Fruit fly (Drosophila melanogaster) whole organism, larva: Measurements from ENCODE around the gene Atu.

Experiments used
- noc ChIP-seq: fragments of 200-800 bp; sonication (Bioruptor generic); optimal IDR thresholded peaks from 3 replicates; lab custom pipeline; 2019; ENCODE audit warnings: missing biosample characterization, mild to moderate bottlenecking, missing genetic modification characterization, moderate library complexity

Gene Atu

DNA sequence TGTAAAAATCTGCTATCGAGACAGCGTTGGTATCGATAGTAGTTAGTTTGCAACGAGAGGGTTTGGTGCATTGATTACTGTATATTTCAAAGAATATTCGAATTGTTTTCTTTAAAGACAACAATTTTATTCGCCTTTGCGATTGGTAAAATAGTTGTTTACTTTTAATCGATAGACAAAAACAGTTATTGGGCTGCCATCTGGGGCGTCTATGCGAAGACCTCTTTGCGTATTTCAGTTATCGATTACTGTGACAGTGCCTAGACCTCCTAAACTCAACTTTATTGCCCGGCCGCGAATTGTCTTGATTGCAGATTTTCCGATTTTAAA is at the start of gene Atu:
Gene Atu (plus strand): TSS at position 245 of the 330 bp plus-strand sequence.
- TF ChIP-seq noc: no peak

DNA sequence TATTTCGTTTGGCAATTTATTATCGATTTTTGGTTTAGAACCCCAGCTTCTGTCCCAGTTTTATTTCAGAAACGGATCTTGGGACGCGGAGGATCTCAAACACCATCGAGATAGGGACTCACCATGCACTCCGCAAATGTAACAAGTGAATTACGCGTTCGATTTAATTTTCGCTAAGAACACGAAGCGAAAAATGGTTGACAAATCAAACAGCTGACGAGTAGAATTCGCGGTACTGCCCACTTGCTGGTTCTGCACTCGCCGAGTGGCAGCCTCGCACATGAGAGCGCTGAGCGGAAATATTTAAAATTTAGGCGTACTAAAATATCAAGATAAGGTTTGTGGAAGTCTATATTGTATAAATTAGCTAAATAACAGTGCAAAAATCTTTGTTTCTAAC is 49.7 kb upstream of the Atu start, which contains the start of gene Pi4KIIalpha:
Gene Pi4KIIalpha (minus strand): TSS at position 233 of the 400 bp plus-strand sequence.
- TF ChIP-seq noc: no peak

- no peak for TF ChIP-seq noc
These were observed 48.4 kb upstream of the Atu start, which contains the start of the genes CG14671 and CG12746 for dm6 chr3R:5564775-5565190. CG14671 (minus strand) TSS chr3R:5564815. CG12746 (plus strand) TSS chr3R:5564865.

dm6 chr3R:5565623-5566022 is 47.5 kb upstream of the Atu start:
- peak; percentile 88 for TF ChIP-seq noc

DNA sequence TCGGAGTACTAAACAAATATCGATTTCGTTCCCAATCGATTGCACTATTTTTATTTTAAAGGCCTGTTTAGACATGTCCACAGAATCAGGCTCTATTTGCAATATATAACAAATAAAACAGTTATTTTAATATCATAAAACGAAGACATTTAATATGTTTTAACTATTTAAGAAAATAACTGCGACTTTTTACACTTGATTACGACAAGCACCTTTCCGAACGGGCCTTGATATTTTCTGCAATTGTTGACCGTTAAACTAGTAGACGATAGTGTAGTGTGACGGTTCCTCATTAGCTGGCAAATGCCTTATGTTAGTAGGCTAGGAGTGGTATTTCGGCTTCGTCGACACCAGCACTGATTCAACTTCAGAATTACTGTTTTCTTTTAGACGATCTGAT is 44.6 kb upstream of the Atu start, which contains the start of the genes CG2931 and Rheb:
Gene CG2931 (minus strand): TSS at position 26 of the 400 bp plus-strand sequence.
Gene Rheb (plus strand): TSS at position 332 of the 400 bp plus-strand sequence.
- peak; percentile 23 for TF ChIP-seq noc

dm6 chr3R:5570635-5571436 is 42.3 kb upstream of the Atu start, which contains the start of gene CRMP:
CRMP (plus strand) TSS chr3R:5571108.
- TF ChIP-seq noc: no peak

dm6 chr3R:5571437-5571750 is 41.8 kb upstream of the Atu start:
- TF ChIP-seq noc: no peak

DNA sequence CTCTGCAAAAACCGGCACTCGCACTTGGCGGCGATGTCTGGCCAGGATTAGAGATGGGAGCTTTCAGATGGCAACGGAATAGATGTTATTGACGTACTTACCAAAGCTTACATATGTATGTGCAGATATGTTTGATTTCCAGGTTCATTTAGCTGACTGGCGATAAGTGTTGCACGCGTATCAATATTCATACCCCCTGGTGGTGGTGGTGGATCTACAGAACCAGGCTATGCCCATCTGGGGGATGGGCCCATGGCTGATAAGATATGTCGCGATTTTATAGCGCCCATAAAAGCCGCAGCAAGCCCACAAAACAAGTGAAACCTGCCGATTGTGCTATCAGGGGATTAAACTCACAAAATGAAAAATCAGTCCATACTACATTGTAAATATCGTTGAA is 41.4 kb upstream of the Atu start:
- TF ChIP-seq noc: no peak

DNA sequence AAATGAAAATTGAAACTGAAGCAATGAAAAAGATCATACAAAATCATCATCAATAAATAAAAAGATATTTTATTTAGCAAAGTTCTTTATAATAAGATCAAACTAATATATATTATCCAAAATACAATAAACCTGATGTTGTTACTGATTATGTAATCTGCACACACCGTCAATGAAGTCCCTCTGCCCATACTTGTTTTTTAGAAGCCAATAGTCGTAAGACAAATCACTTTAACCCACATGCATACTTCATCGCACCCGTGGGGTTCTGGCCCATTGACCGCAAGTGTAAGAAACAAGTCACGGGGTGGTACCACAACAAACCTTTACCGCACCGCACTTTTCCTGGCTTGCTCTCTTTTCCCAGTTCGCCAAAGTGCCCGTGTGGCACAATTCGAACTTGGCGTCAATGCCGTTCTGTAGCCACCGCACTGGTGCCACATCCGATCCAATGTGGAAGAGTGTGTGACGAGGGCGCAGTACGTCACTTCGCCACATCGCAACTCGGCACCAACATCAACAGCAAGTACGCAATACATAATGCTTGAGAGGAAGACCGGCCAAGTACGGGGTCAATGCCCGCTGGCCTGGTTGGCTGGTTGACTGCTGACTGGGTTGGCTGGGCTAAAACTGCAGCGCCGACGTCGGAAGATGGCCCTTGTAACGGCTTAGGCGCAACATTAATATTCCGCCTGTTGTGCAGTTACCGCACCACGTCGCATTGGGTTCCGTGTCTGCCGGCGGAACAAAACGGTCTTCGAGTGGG is 40.1 kb upstream of the Atu start:
- TF ChIP-seq noc: no peak

DNA sequence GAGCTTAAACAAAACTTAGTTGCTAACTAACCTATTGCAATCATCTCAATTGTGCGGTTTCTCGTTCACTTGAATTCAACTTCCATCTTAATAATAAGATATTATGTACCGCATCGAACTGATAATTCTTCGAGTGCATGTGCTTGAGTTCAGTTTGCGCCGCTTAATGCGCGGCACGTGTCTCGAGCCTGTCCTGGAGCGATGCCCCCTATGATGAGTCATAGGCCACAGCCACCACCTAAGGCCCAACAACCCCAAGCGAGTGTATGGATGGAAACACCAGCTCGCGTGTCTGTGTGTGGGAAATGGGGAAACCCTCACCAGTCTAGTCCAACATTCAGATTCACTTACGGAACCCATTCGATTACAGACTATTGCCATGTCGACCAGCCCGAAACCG is 39.3 kb upstream of the Atu start:
- TF ChIP-seq noc: no peak

dm6 chr3R:5587863-5588519 is 25.2 kb upstream of the Atu start, which contains the start of gene CG2926:
CG2926 (minus strand) TSS chr3R:5588380.
- TF ChIP-seq noc: no peak

DNA sequence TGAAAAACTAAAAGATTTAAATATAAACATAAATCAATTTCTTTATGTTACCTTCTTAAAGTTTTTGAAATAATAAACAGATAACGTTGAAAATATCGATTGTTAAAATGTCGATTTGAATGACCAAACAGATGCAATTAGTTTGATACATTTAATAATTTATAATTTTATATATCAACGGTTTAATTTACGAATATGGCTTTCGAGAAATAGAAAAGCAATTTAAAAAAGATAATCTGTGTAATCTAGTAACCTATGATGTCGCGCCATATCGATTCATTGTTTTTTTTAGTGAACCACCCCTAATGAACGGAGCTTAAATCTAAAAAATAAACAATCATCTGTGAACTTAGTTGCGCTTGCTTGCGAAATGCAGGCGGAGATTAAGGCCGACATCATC is 24.6 kb upstream of the Atu start, which contains the start of gene PolZ2:
Gene PolZ2 (plus strand): TSS at position 301 of the 400 bp plus-strand sequence.
- TF ChIP-seq noc: no peak

DNA sequence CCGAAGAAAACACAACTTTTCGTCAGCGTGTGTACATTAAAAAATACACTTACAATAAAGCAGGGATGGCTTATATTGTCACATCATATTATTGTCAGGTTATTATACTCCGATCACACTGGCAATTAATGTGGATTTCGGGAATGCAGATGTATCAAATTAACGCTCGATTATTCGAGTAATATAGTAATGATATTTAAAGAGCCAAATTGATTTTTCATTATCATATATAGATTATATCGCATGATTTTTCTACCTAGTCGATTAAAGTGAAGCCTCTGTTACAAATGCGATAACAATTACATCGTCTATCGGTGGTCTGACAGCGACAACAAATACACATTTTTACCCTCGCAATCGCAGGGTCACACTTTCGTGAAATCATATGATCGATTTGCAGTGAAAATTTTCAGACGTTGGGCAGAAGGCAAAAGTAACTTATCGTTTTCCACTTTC is 21.7 kb upstream of the Atu start, which contains the start of the genes noi and Vha26:
Gene noi (minus strand): TSS at position 62 of the 456 bp plus-strand sequence.
Gene Vha26 (plus strand): TSS at position 366 of the 456 bp plus-strand sequence.
- no peak for TF ChIP-seq noc

DNA sequence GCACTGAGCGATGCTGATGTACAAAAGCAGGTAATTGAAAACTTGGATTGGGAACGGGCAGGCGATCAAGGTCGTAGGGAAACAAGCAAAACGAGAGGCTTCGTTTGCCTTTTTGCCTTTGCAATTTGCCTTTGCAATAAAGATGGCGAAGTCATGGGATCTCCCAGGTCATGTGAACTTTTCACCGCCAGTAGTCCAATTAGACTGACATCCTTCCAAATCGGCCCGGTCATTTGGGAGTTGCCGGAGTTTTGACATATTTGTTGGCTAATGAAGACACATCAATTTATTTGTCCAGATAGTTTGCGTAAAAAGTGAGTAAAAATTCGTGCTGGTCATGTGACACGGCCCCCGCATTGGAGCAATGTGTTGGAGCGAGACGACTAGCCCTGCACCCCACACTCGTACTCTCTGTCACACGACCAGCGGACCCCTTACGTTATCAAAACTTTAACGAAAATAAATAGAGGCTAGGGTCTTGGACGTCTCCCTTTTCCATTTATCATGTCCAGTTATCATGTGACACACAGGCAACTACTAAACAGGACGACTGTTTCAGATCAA is 21.1 kb upstream of the Atu start:
- no peak for TF ChIP-seq noc

dm6 chr3R:5594878-5595277 is 18.3 kb upstream of the Atu start:
- no peak for TF ChIP-seq noc
